Worm (Caenorhabditis elegans) whole organism, mixed stage, embryonic: ENCODE data around the gene srsx-38.

Experiments used
- M03D4.4 ChIP-seq: sonication (generic microtip); optimal IDR thresholded peaks from 2 replicates; lab custom pipeline; 2017; ENCODE audit warnings: mild to moderate bottlenecking, missing genetic modification characterization, missing compliant biosample characterization
- ces-1 ChIP-seq: fragments of 150-350 bp; optimal IDR thresholded peaks from 2 replicates; lab custom pipeline; 2014; ENCODE audit warnings: missing biosample characterization, missing genetic modification reagents, missing genetic modification characterization
- elt-3 ChIP-seq: fragments of 150-350 bp; optimal IDR thresholded peaks from 2 replicates; lab custom pipeline; 2014; ENCODE audit warnings: missing biosample characterization, missing genetic modification characterization
- lin-13 ChIP-seq: fragments of 150-350 bp; optimal IDR thresholded peaks from 2 replicates; lab custom pipeline; 2014; ENCODE audit warnings: missing biosample characterization, missing genetic modification characterization
- lsy-2 ChIP-seq: fragments of 150-350 bp; optimal IDR thresholded peaks from 2 replicates; lab custom pipeline; 2014; ENCODE audit warnings: missing biosample characterization, missing genetic modification characterization
- nhr-237 ChIP-seq: fragments of 150-350 bp; optimal IDR thresholded peaks from 2 replicates; lab custom pipeline; 2014; ENCODE audit warnings: missing biosample characterization, missing genetic modification characterization
- nhr-28 ChIP-seq: fragments of 150-350 bp; optimal IDR thresholded peaks from 2 replicates; lab custom pipeline; 2014; ENCODE audit warnings: missing biosample characterization, missing genetic modification characterization
- nhr-76 ChIP-seq: sonication (generic microtip); optimal IDR thresholded peaks from 2 replicates; lab custom pipeline; 2017; ENCODE audit warnings: missing biosample characterization, missing genetic modification characterization
- snpc-4 ChIP-seq: fragments of 150-350 bp; optimal IDR thresholded peaks from 2 replicates; lab custom pipeline; 2014; ENCODE audit warnings: missing biosample characterization, missing genetic modification characterization
- unc-62 ChIP-seq: fragments of 150-350 bp; optimal IDR thresholded peaks from 2 replicates; lab custom pipeline; 2014; ENCODE audit warnings: missing biosample characterization, missing genetic modification reagents, missing genetic modification characterization

DNA sequence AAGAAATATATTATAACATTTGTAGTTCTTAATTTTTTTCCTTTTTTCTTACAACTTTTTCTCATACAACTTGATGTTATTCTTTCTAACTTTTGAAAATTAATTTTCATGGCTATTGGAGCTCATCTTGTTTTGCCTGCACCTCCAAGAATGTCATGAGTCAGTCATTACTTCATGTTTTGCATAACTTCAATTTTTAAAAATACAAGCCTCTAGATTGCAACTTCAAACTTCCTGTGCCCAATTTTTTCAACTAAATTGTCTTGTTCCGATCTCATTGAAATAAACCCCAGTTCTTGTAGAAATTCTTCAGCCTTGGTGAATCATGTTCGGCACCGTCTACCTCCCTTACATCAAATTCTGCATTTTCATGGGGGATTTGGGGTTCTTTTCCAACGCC is 48.9 kb downstream of the srsx-38 start, which contains the start of gene str-9:
- TF ChIP-seq snpc-4 (no peak), nhr-237 (tag; lab: Kevin White, UChicago) (no peak), M03D4.4 (tag; lab: Kevin White, UChicago) (no peak), nhr-28 (tag; lab: Kevin White, UChicago) (no peak), elt-3 (tag; lab: Kevin White, UChicago) (no peak), unc-62 (no peak), ces-1 (no peak), lin-13 (tag; lab: Kevin White, UChicago) (no peak), lsy-2 (tag; lab: Kevin White, UChicago) (no peak), nhr-76 (no peak)
